Fruit fly (Drosophila melanogaster): ENCODE measurements around the gene CG31917.

CG31917 gene

dm6 chr2L:4973731-4974415, 36.8 kb downstream of the CG31917 start, which contains the start of gene mRpL28 (continued):
- TF ChIP-seq Ada2b (GFP tag; IDR thresholded peaks at IDR 0.05) (no peak), CG13775 (GFP tag; optimal IDR thresholded peaks at IDR 0.05) (no peak), wdn (GFP tag; IDR thresholded peaks at IDR 0.05) (no peak), esg (GFP tag; conservative IDR thresholded peaks at IDR 0.05) (no peak), CG8281 (tag; optimal IDR thresholded peaks at IDR 0.05) (no peak), sens-2 (GFP tag; IDR thresholded peaks at IDR 0.05) (no peak), NfI (GFP tag; optimal IDR thresholded peaks at IDR 0.05) (no peak), CG18599 (GFP tag; optimal IDR thresholded peaks at IDR 0.05) (no peak), CG15011 (GFP tag; optimal IDR thresholded peaks at IDR 0.05) (no peak), danr (GFP tag; IDR thresholded peaks at IDR 0.05) (no peak), CG9609 (GFP tag; optimal IDR thresholded peaks at IDR 0.05) (no peak), nmo (GFP tag; optimal IDR thresholded peaks at IDR 0.05) (peak; percentile 12), Adf1 (GFP tag; IDR thresholded peaks at IDR 0.05) (no peak; the same call in 1 of the 2 replicates), CG4328 (GFP tag; optimal IDR thresholded peaks at IDR 0.05) (peak; percentile 18), Dp (GFP tag; optimal IDR thresholded peaks at IDR 0.05) (peak; percentile 11), CG3407 (GFP tag; optimal IDR thresholded peaks at IDR 0.05) (no peak), Hr78 (GFP tag; optimal IDR thresholded peaks at IDR 0.05) (no peak), zfh1 (GFP tag; IDR thresholded peaks at IDR 0.05) (no peak), CG9215 (GFP tag; IDR thresholded peaks at IDR 0.05) (no peak), nerfin-1 (tag; optimal IDR thresholded peaks at IDR 0.05) (no peak), CG14014 (GFP tag; IDR thresholded peaks at IDR 0.05) (no peak), Ravus (GFP tag; IDR thresholded peaks at IDR 0.05) (no peak), CG4707 (GFP tag; optimal IDR thresholded peaks at IDR 0.05) (no peak), ase (GFP tag; IDR thresholded peaks at IDR 0.05) (no peak), CG12155 (GFP tag; optimal IDR thresholded peaks at IDR 0.05) (no peak), slbo (GFP tag; IDR thresholded peaks at IDR 0.05) (peak; percentile 42; the same call in 1 of the 2 replicates), CG10147 (GFP tag; optimal IDR thresholded peaks at IDR 0.05) (peak; percentile 12), CG10267 (tag; optimal IDR thresholded peaks at IDR 0.05) (peak; percentile 29), Med (GFP tag) (peak; percentile 63), CG8944 (GFP tag; optimal IDR thresholded peaks at IDR 0.05) (no peak), dm (GFP tag; optimal IDR thresholded peaks at IDR 0.05) (no peak), Six4 (GFP tag; optimal IDR thresholded peaks at IDR 0.05) (no peak), Fer3 (tag; optimal IDR thresholded peaks at IDR 0.05) (no peak), Neu2 (GFP tag; optimal IDR thresholded peaks at IDR 0.05; ENCODE audit: borderline replicate concordance) (no peak), sisA (GFP tag; IDR thresholded peaks at IDR 0.05) (no peak), Ptx1 (GFP tag; IDR thresholded peaks at IDR 0.05) (0 out of 2 replicates have a peak, but pooled peaks have one; percentile 36), CG30020 (tag; optimal IDR thresholded peaks at IDR 0.05) (peak; percentile 39), CG11696 (GFP tag; IDR thresholded peaks at IDR 0.05) (no peak), tgo (GFP tag; IDR thresholded peaks at IDR 0.05) (no peak), CG17359 (tag; optimal IDR thresholded peaks at IDR 0.05) (no peak), tap (tag; optimal IDR thresholded peaks at IDR 0.05) (no peak), CG7839 (tag; optimal IDR thresholded peaks at IDR 0.05) (no peak), bbx (GFP tag; IDR thresholded peaks at IDR 0.05; ENCODE audit: partially characterized antibody) (peak; percentile 56; the same call in 1 of the 2 replicates), wor (GFP tag; IDR thresholded peaks at IDR 0.05) (no peak), mirr (GFP tag; optimal IDR thresholded peaks at IDR 0.05) (no peak), mam (GFP tag; optimal IDR thresholded peaks at IDR 0.05) (no peak), abd-A (tag; optimal IDR thresholded peaks at IDR 0.05) (no peak), CG14710 (tag; optimal IDR thresholded peaks at IDR 0.05) (peak; percentile 31), sima (GFP tag; optimal IDR thresholded peaks at IDR 0.05) (no peak), CG33213 (GFP tag; optimal IDR thresholded peaks at IDR 0.05) (no peak)

Measured in whole organism, embryonic.